Worm (Caenorhabditis elegans) whole organism, L4 larva: ENCODE data around the gene scl-26.

Source experiments
- F26F4.8 ChIP-seq: fragments of 200-800 bp; sonication (Bioruptor generic); conservative IDR thresholded peaks from 2 replicates; pipeline ENCODE4 v1.3.6; 2022; ENCODE audit warnings: missing genetic modification characterization, missing compliant biosample characterization
- F49E8.2 ChIP-seq: sonication (generic microtip); optimal IDR thresholded peaks from 2 replicates; lab custom pipeline; 2016; ENCODE audit warnings: missing compliant biosample characterization, mild to moderate bottlenecking, missing genetic modification characterization, borderline replicate concordance
- R02D3.7 ChIP-seq: fragments of 150-350 bp; sonication (generic microtip); optimal IDR thresholded peaks from 3 replicates; lab custom pipeline; 2014; ENCODE audit warnings: missing biosample characterization, missing genetic modification characterization
- T26A8.4 ChIP-seq: fragments of 200-800 bp; sonication (Bioruptor generic); IDR thresholded peaks from 2 replicates; pipeline ENCODE4 v1.3.6; 2022; ENCODE audit warnings: missing genetic modification characterization, missing compliant biosample characterization
- Y105C5A.15 ChIP-seq: fragments of 200-800 bp; sonication (Bioruptor generic); IDR thresholded peaks from 2 replicates; pipeline ENCODE4 v1.3.6; 2022; ENCODE audit warnings: missing genetic modification characterization, missing compliant biosample characterization
- Y75B8A.6 ChIP-seq: fragments of 200-800 bp; sonication (Bioruptor generic); IDR thresholded peaks from 2 replicates; pipeline ENCODE4 v1.3.6; 2022; ENCODE audit warnings: missing genetic modification reagents, missing genetic modification characterization, missing compliant biosample characterization
- ZK546.5 ChIP-seq, 2 experiments: sonication (generic microtip); optimal IDR thresholded peaks; 2 replicates each; lab custom pipeline; 2017; ENCODE audit warnings: missing biosample characterization in 2 of 2, missing genetic modification characterization in 2 of 2
- aha-1 ChIP-seq: fragments of 150-350 bp; peaks from one replicate; lab custom pipeline; 2014; ENCODE audit warnings: missing biosample characterization, missing genetic modification characterization
- ama-1 ChIP-seq: fragments of 150-350 bp; optimal IDR thresholded peaks from 2 replicates; lab custom pipeline; 2014; ENCODE audit warnings: inconsistent platforms, mixed read lengths
- arid-1 ChIP-seq: fragments of 200-800 bp; sonication (Bioruptor generic); conservative IDR thresholded peaks from 2 replicates; pipeline ENCODE4 v1.3.6; 2022; ENCODE audit warnings: missing genetic modification reagents, missing genetic modification characterization, missing compliant biosample characterization
- ceh-20 ChIP-seq: fragments of 200-800 bp; sonication (Bioruptor generic); IDR thresholded peaks from 2 replicates; pipeline ENCODE4 v1.3.6; 2022; ENCODE audit warnings: missing genetic modification reagents, missing genetic modification characterization, missing compliant biosample characterization
- ceh-62 ChIP-seq: sonication (generic microtip); optimal IDR thresholded peaks from 2 replicates; lab custom pipeline; 2017; ENCODE audit warnings: missing biosample characterization, missing genetic modification characterization
- daf-16 ChIP-seq, 3 experiments: sonication (generic microtip); optimal IDR thresholded peaks; 2 replicates each; lab custom pipeline; 2016 to 2017; ENCODE audit warnings: missing genetic modification characterization in 3 of 3, missing genetic modification reagents in 3 of 3, mild to moderate bottlenecking in 2 of 3, missing compliant biosample characterization in 2 of 3, missing biosample characterization in 1 of 3, moderate library complexity in 1 of 3
- dmd-8 ChIP-seq: fragments of 200-800 bp; sonication (Bioruptor generic); IDR thresholded peaks from 2 replicates; pipeline ENCODE4 v1.3.6; 2022; ENCODE audit warnings: missing genetic modification characterization, missing compliant biosample characterization
- egl-27 ChIP-seq: sonication (generic microtip); optimal IDR thresholded peaks from 3 replicates; lab custom pipeline; 2017; ENCODE audit warnings: missing biosample characterization, missing genetic modification reagents, missing genetic modification characterization
- fkh-10 ChIP-seq: fragments of 150-350 bp; optimal IDR thresholded peaks from 2 replicates; lab custom pipeline; 2014; ENCODE audit warnings: missing biosample characterization, missing genetic modification reagents, missing genetic modification characterization
- hif-1 ChIP-seq, 2 experiments: sonication (generic microtip); optimal IDR thresholded peaks; 2 replicates each; lab custom pipeline; 2016 to 2017; ENCODE audit warnings: missing compliant biosample characterization in 2 of 2, missing genetic modification characterization in 2 of 2, missing genetic modification reagents in 2 of 2, missing genotype in 2 of 2, mild to moderate bottlenecking in 1 of 2
- jun-1 ChIP-seq: fragments of 150-350 bp; optimal IDR thresholded peaks from 2 replicates; lab custom pipeline; 2014; ENCODE audit warnings: missing biosample characterization, missing genetic modification reagents, missing genetic modification characterization
- lim-7 ChIP-seq: fragments of 200-800 bp; sonication (Bioruptor generic); IDR thresholded peaks from 2 replicates; pipeline ENCODE4 v1.3.6; 2022; ENCODE audit warnings: missing genetic modification characterization, missing compliant biosample characterization
- lin-39 ChIP-seq: fragments of 150-350 bp; optimal IDR thresholded peaks from 2 replicates; lab custom pipeline; 2014; ENCODE audit warnings: missing biosample characterization, missing genetic modification reagents, missing genetic modification characterization
- lsy-2 ChIP-seq, 2 experiments: fragments of 150-350 bp in 1 of 2; sonication (generic microtip) in 1 of 2; optimal IDR thresholded peaks; 2 replicates each; lab custom pipeline; 2014 to 2017; ENCODE audit warnings: missing biosample characterization in 2 of 2, missing genetic modification characterization in 2 of 2
- madf-5 ChIP-seq, 2 experiments: fragments of 200-800 bp; sonication (Bioruptor generic); IDR thresholded peaks; 2 replicates each; pipeline ENCODE4 v1.3.6; 2022; ENCODE audit warnings: missing compliant biosample characterization in 2 of 2, missing genetic modification characterization in 2 of 2
- madf-9 ChIP-seq: fragments of 200-800 bp; sonication (Bioruptor generic); conservative IDR thresholded peaks from 2 replicates; pipeline ENCODE4 v1.3.6; 2022; ENCODE audit warnings: missing genetic modification reagents, missing genetic modification characterization, missing compliant biosample characterization
- mdt-29 ChIP-seq: fragments of 200-800 bp; sonication (Bioruptor generic); IDR thresholded peaks from 2 replicates; pipeline ENCODE4 v1.3.6; 2022; ENCODE audit warnings: missing genetic modification reagents, missing genetic modification characterization, missing compliant biosample characterization
- mep-1 ChIP-seq: fragments of 150-350 bp; sonication (generic microtip); optimal IDR thresholded peaks from 3 replicates; lab custom pipeline; 2014; ENCODE audit warnings: missing biosample characterization, missing genetic modification characterization
- nhr-111 ChIP-seq: fragments of 200-800 bp; sonication (Bioruptor generic); optimal IDR thresholded peaks from 2 replicates; lab custom pipeline; 2018; ENCODE audit warnings: mild to moderate bottlenecking, missing genetic modification characterization, missing compliant biosample characterization
- nhr-28 ChIP-seq: fragments of 150-350 bp; optimal IDR thresholded peaks from 2 replicates; lab custom pipeline; 2014; ENCODE audit warnings: missing biosample characterization, missing genetic modification characterization
- nhr-42 ChIP-seq: fragments of 200-800 bp; sonication (Bioruptor generic); IDR thresholded peaks from 2 replicates; pipeline ENCODE4 v1.3.6; 2022; ENCODE audit warnings: missing genetic modification characterization, missing compliant biosample characterization
- php-3 ChIP-seq: fragments of 200-800 bp; sonication (Bioruptor generic); IDR thresholded peaks from 2 replicates; pipeline ENCODE4 v1.3.6; 2022; ENCODE audit warnings: missing genetic modification reagents, missing genetic modification characterization, missing compliant biosample characterization
- pqm-1 ChIP-seq: sonication (generic microtip); optimal IDR thresholded peaks from 2 replicates; lab custom pipeline; 2017; ENCODE audit warnings: missing biosample characterization, missing genetic modification characterization
- set-16 ChIP-seq: fragments of 200-800 bp; sonication (Bioruptor generic); IDR thresholded peaks from 2 replicates; pipeline ENCODE4 v1.3.6; 2022; ENCODE audit warnings: missing genetic modification reagents, missing genetic modification characterization, missing compliant biosample characterization
- snpc-1.2 ChIP-seq: fragments of 200-800 bp; sonication (Bioruptor generic); IDR thresholded peaks from 2 replicates; pipeline ENCODE4 v1.3.6; 2022; ENCODE audit warnings: missing genetic modification reagents, missing genetic modification characterization, missing compliant biosample characterization
- tag-97 ChIP-seq: fragments of 200-800 bp; sonication (Bioruptor generic); IDR thresholded peaks from 2 replicates; pipeline ENCODE4 v1.3.6; 2022; ENCODE audit warnings: missing genetic modification characterization, missing compliant biosample characterization
- unc-130 ChIP-seq: sonication (generic microtip); optimal IDR thresholded peaks from 2 replicates; lab custom pipeline; 2016; ENCODE audit warnings: missing genetic modification reagents, missing genetic modification characterization, missing compliant biosample characterization
- zfp-2 ChIP-seq: sonication (generic microtip); optimal IDR thresholded peaks from 2 replicates; lab custom pipeline; 2016; ENCODE audit warnings: mild to moderate bottlenecking, missing genetic modification characterization, missing compliant biosample characterization
- zip-2 ChIP-seq: fragments of 150-350 bp; optimal IDR thresholded peaks from 2 replicates; lab custom pipeline; 2014; ENCODE audit warnings: missing biosample characterization, missing genetic modification characterization

scl-26 gene

ce11 chrV:7609698-7610420 is 8.5 kb upstream of the scl-26 start, which contains the start of the genes folt-3 and clec-214:
folt-3 (minus strand) TSS chrV:7609748.
clec-214 (plus strand) TSS chrV:7610370.
- TF ChIP-seq T26A8.4 (no peak), nhr-28 (tag; lab: Kevin White, UChicago) (peak; percentile 80)

ce11 chrV:7604858-7605257 is 3.5 kb upstream of the scl-26 start, which contains the start of gene clec-213:
clec-213 (plus strand) TSS chrV:7605158.
- TF ChIP-seq arid-1 (GFP tag; lab: Robert Waterston, UW) (no peak), lsy-2 (tag; optimal IDR thresholded peaks at IDR 0.05; lab: Kevin White, UChicago) (no peak), unc-130 (no peak), zfp-2 (tag; lab: Kevin White, UChicago) (no peak), tag-97 (GFP tag; lab: Robert Waterston, UW) (no peak), R02D3.7 (tag; lab: Kevin White, UChicago) (no peak), ceh-62 (tag; lab: Kevin White, UChicago) (no peak), mep-1 (no peak), Y75B8A.6 (GFP tag; lab: Robert Waterston, UW) (no peak)

ce11 chrV:7603404-7603803 is 2.1 kb upstream of the scl-26 start, which contains the start of gene C50E3.11:
C50E3.11 (minus strand) TSS chrV:7603486.
- TF ChIP-seq pqm-1 (no peak), hif-1 (tag; optimal IDR thresholded peaks at IDR 0.05; lab: Kevin White, UChicago) (no peak), ama-1 (lab: Kevin White, UChicago) (no peak), egl-27 (tag; lab: Kevin White, UChicago) (no peak), jun-1 (tag; lab: Kevin White, UChicago) (no peak), snpc-1.2 (GFP tag; lab: Robert Waterston, UW) (no peak), set-16 (no peak), Y75B8A.6 (GFP tag; lab: Robert Waterston, UW) (no peak)

DNA sequence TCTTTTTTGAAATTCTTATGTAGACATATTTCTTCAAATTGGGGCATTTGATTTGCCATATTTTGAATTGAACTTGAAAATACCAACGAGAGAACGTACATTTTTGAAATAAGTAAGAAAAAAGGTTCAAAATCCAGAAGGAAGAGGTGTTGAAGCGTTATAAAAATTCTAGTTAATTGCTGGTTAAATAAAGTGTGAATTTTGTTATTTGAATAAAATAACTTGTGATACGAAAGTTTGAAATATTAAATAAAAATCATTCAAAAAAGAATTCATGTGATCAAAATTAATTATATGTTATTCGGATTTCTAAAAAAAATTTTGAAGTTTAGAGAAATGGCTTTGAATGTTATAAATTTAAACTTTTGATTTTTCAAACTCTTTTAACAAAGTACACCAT is 1.2 kb downstream of the scl-26 start, which contains the start of gene C50E3.9:
Gene C50E3.9, minus strand, starts transcription at position 101 of the 400 bp plus-strand sequence.
- TF ChIP-seq zip-2 (tag; lab: Kevin White, UChicago) (no peak), F26F4.8 (no peak), fkh-10 (GFP tag; lab: Kevin White, UChicago) (no peak), php-3 (GFP tag; lab: Robert Waterston, UW) (no peak), madf-5 (GFP tag; IDR thresholded peaks at IDR 0.05; lab: Robert Waterston, UW) (no peak), Y105C5A.15 (GFP tag; lab: Robert Waterston, UW) (no peak), aha-1 (tag; lab: Kevin White, UChicago) (no peak)
- TF ChIP-seq, all 104 proteins: peak for 0

DNA sequence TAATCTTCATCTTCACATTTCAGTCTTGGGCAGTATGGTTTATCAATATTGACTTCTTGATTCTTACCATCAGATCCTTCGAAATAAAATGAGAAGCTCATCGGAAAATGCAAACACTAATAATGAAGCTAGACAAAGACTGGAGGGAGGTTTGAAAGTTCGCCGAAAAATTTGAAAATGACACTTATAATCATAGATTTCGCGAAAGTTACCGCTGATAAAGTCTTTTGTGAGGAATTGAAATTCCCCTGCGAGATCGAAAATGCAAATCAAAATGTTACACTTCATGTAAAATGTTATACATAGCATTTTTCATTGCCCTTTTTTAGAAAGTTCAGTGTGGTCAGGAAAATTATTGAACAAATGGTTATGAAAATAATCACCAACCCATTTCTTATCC is 3.1 kb downstream of the scl-26 start, which contains the start of gene C50E3.7:
Gene C50E3.7, minus strand, starts transcription at position 101 of the 400 bp plus-strand sequence.
- TF ChIP-seq F49E8.2 (tag; lab: Kevin White, UChicago) = no peak
- TF ChIP-seq, all 104 proteins: peak for 0

DNA sequence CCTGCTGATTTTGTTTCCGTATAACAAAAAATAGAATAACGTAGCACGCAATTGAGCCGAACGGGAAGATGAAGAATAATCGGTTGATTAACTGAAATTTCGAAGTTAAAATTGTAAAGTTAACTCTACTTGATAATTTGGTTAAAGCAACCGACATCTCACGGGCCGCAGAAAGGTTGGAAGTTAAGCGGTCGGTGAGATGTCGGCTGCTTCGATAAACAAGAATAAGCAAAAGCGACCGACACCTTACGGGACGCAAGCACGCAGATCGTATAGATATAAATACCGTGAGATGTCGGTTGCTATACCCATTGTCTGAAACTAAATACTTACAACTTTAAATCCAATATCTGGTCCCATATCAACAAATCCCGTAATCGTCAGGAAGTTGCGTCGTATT is 6.2 kb downstream of the scl-26 start:
- TF ChIP-seq mdt-29 (GFP tag; lab: Robert Waterston, UW) (no peak), mep-1 (no peak), daf-16 (GFP tag; optimal IDR thresholded peaks at IDR 0.05; lab: Kevin White, UChicago) (no peak), daf-16 (tag; optimal IDR thresholded peaks at IDR 0.05; lab: Kevin White, UChicago) (no peak), dmd-8 (GFP tag; lab: Robert Waterston, UW) (no peak), ceh-20 (GFP tag; lab: Robert Waterston, UW) (no peak), ZK546.5 (tag; optimal IDR thresholded peaks at IDR 0.05; lab: Kevin White, UChicago) (no peak), nhr-111 (GFP tag; lab: Kevin White, UChicago) (no peak), lim-7 (no peak), lin-39 (tag; lab: Kevin White, UChicago) (no peak), php-3 (GFP tag; lab: Robert Waterston, UW) (no peak), pqm-1 (no peak), madf-9 (GFP tag; lab: Robert Waterston, UW) (no peak), nhr-28 (tag; lab: Kevin White, UChicago) (no peak), egl-27 (tag; lab: Kevin White, UChicago) (no peak), nhr-42 (GFP tag; lab: Robert Waterston, UW) (no peak)
